Worm (Caenorhabditis elegans) whole organism, midembryonic: ENCODE data around the gene K10C2.6.

Experiments
- T22C8.4 ChIP-seq: fragments of 200-800 bp; sonication (Bioruptor generic); IDR thresholded peaks from 2 replicates; pipeline ENCODE4 v1.3.6; 2022; ENCODE audit warnings: missing genetic modification characterization, missing compliant biosample characterization
- flt-1 ChIP-seq: fragments of 200-800 bp; sonication (Bioruptor generic); IDR thresholded peaks from 2 replicates; pipeline ENCODE4 v1.3.6; 2022; ENCODE audit warnings: missing genetic modification characterization, missing compliant biosample characterization
- klf-2 ChIP-seq: fragments of 200-800 bp; sonication (Bioruptor generic); conservative IDR thresholded peaks from 2 replicates; pipeline ENCODE4 v1.3.6; 2022; ENCODE audit warnings: missing genetic modification reagents, missing genetic modification characterization, missing compliant biosample characterization
- ref-1 ChIP-seq: fragments of 200-800 bp; sonication (Bioruptor generic); conservative IDR thresholded peaks from 2 replicates; pipeline ENCODE4 v1.3.6; 2022; ENCODE audit warnings: missing genetic modification reagents, missing genetic modification characterization, missing compliant biosample characterization
- ztf-29 ChIP-seq: fragments of 200-800 bp; sonication (Bioruptor generic); IDR thresholded peaks from 2 replicates; pipeline ENCODE4 v1.3.6; 2022; ENCODE audit warnings: missing genetic modification reagents, missing genetic modification characterization, missing compliant biosample characterization

ce11 chrX:6462995-6463462 lies 11.8 kb downstream of the K10C2.6 start, which contains the start of gene C15B12.2:
- TF ChIP-seq T22C8.4 (GFP tag; lab: Robert Waterston, UW) (no peak), flt-1 (no peak), klf-2 (GFP tag; lab: Robert Waterston, UW) (no peak), ref-1 (GFP tag; lab: Robert Waterston, UW) (no peak), ztf-29 (no peak)
